Worm (Caenorhabditis elegans) whole organism, L1 larva: Measurements from ENCODE around the gene F01D5.3.

Experiments used
- C04F5.9 ChIP-seq: sonication (generic microtip); optimal IDR thresholded peaks from 2 replicates; lab custom pipeline; 2016; ENCODE audit warnings: missing genetic modification characterization, missing compliant biosample characterization
- C16A3.4 ChIP-seq: fragments of 150-350 bp; optimal IDR thresholded peaks from 2 replicates; lab custom pipeline; 2014; ENCODE audit warnings: missing biosample characterization, missing genetic modification characterization
- F16B12.6 ChIP-seq: fragments of 150-350 bp; optimal IDR thresholded peaks from 2 replicates; lab custom pipeline; 2014; ENCODE audit warnings: missing biosample characterization, missing genetic modification characterization
- Y116A8C.19 ChIP-seq: sonication (generic microtip); optimal IDR thresholded peaks from 2 replicates; lab custom pipeline; 2016; ENCODE audit warnings: missing compliant biosample characterization, missing genetic modification characterization, borderline replicate concordance
- alr-1 ChIP-seq: fragments of 200-800 bp; sonication (Bioruptor generic); optimal IDR thresholded peaks from 2 replicates; lab custom pipeline; 2018; ENCODE audit warnings: borderline replicate concordance, mild to moderate bottlenecking, missing genetic modification characterization, missing compliant biosample characterization
- aly-2 ChIP-seq: fragments of 150-350 bp; optimal IDR thresholded peaks from 2 replicates; lab custom pipeline; 2014; ENCODE audit warnings: missing biosample characterization, missing genetic modification characterization
- ama-1 ChIP-seq: fragments of 150-350 bp; optimal IDR thresholded peaks from 2 replicates; lab custom pipeline; 2014
- ceh-63 ChIP-seq: fragments of 200-800 bp; sonication (Bioruptor generic); optimal IDR thresholded peaks from 2 replicates; lab custom pipeline; 2018; ENCODE audit warnings: mild to moderate bottlenecking, missing genetic modification characterization, missing compliant biosample characterization
- ceh-8 ChIP-seq: fragments of 200-800 bp; sonication (Bioruptor generic); optimal IDR thresholded peaks from 2 replicates; lab custom pipeline; 2018; ENCODE audit warnings: mild to moderate bottlenecking, missing genetic modification characterization, moderate library complexity, missing compliant biosample characterization
- ceh-82 ChIP-seq, 3 experiments: fragments of 150-350 bp in 1 of 3; sonication (generic microtip) in 2 of 3; optimal IDR thresholded peaks; 2 replicates each; lab custom pipeline; 2014 to 2017; ENCODE audit warnings: missing biosample characterization in 3 of 3, missing genetic modification characterization in 3 of 3
- ceh-90 ChIP-seq: sonication (generic microtip); optimal IDR thresholded peaks from 2 replicates; lab custom pipeline; 2016; ENCODE audit warnings: missing genetic modification characterization, missing compliant biosample characterization
- ces-1 ChIP-seq: fragments of 150-350 bp; optimal IDR thresholded peaks from 2 replicates; lab custom pipeline; 2014; ENCODE audit warnings: missing biosample characterization, missing genetic modification reagents, missing genetic modification characterization
- dpl-1 ChIP-seq, 3 experiments: fragments of 150-350 bp in 2 of 3; sonication (generic microtip) in 1 of 3; optimal IDR thresholded peaks; 2 replicates each; lab custom pipeline; 2014 to 2017; ENCODE audit warnings: missing biosample characterization in 3 of 3, missing genetic modification characterization in 3 of 3, missing genetic modification reagents in 3 of 3
- dsc-1 ChIP-seq: sonication (generic microtip); optimal IDR thresholded peaks from 2 replicates; lab custom pipeline; 2016; ENCODE audit warnings: mild to moderate bottlenecking, missing genetic modification characterization, missing compliant biosample characterization
- egl-13 ChIP-seq: sonication (generic microtip); optimal IDR thresholded peaks from 2 replicates; lab custom pipeline; 2016; ENCODE audit warnings: missing genotype, missing genetic modification reagents, missing genetic modification characterization, missing compliant biosample characterization
- egl-27 ChIP-seq, 2 experiments: fragments of 150-350 bp in 1 of 2; sonication (generic microtip); optimal IDR thresholded peaks; 3 replicates each; lab custom pipeline; 2017 to 2018; ENCODE audit warnings: missing biosample characterization in 2 of 2, missing genetic modification characterization in 2 of 2, missing genetic modification reagents in 2 of 2
- elt-2 ChIP-seq: sonication (generic microtip); optimal IDR thresholded peaks from 2 replicates; lab custom pipeline; 2016; ENCODE audit warnings: missing genetic modification characterization, mild to moderate bottlenecking, inconsistent platforms, missing compliant biosample characterization, missing genetic modification reagents
- elt-3 ChIP-seq, 6 experiments: fragments of 150-350 bp in 1 of 6; sonication (generic microtip); optimal IDR thresholded peaks; 2 replicates each; lab custom pipeline; 2017 to 2018; ENCODE audit warnings: missing biosample characterization in 6 of 6, missing genetic modification characterization in 6 of 6, inconsistent platforms in 1 of 6
- fkh-10 ChIP-seq: sonication (generic microtip); optimal IDR thresholded peaks from 2 replicates; lab custom pipeline; 2017; ENCODE audit warnings: missing biosample characterization, missing genetic modification reagents, missing genetic modification characterization
- fkh-4 ChIP-seq: sonication (generic microtip); optimal IDR thresholded peaks from 2 replicates; lab custom pipeline; 2016; ENCODE audit warnings: missing compliant biosample characterization, missing genetic modification characterization, borderline replicate concordance
- hlh-17 ChIP-seq: fragments of 200-800 bp; sonication (Bioruptor generic); optimal IDR thresholded peaks from 2 replicates; lab custom pipeline; 2018; ENCODE audit warnings: missing genetic modification characterization, mild to moderate bottlenecking, missing compliant biosample characterization, moderate library complexity, borderline replicate concordance
- hlh-4 ChIP-seq: sonication (generic microtip); optimal IDR thresholded peaks from 2 replicates; lab custom pipeline; 2016; ENCODE audit warnings: mild to moderate bottlenecking, missing genetic modification characterization, missing compliant biosample characterization
- hpl-2 ChIP-seq: fragments of 150-350 bp; optimal IDR thresholded peaks from 2 replicates; lab custom pipeline; 2014; ENCODE audit warnings: missing biosample characterization, missing genetic modification reagents, missing genetic modification characterization
- jun-1 ChIP-seq: fragments of 150-350 bp; optimal IDR thresholded peaks from 2 replicates; lab custom pipeline; 2014; ENCODE audit warnings: missing biosample characterization, missing genetic modification reagents, missing genetic modification characterization
- lin-13 ChIP-seq: fragments of 150-350 bp; optimal IDR thresholded peaks from 2 replicates; lab custom pipeline; 2014; ENCODE audit warnings: missing biosample characterization, missing genetic modification reagents, missing genetic modification characterization
- lin-14 ChIP-seq: fragments of 200-800 bp; sonication (Bioruptor generic); optimal IDR thresholded peaks from 2 replicates; lab custom pipeline; 2018; ENCODE audit warnings: mild to moderate bottlenecking, missing genetic modification characterization, moderate library complexity, missing compliant biosample characterization
- lin-15B ChIP-seq: fragments of 150-350 bp; sonication (generic microtip); optimal IDR thresholded peaks from 3 replicates; lab custom pipeline; 2014; ENCODE audit warnings: missing biosample characterization, missing genetic modification characterization
- lir-3 ChIP-seq: sonication (generic microtip); optimal IDR thresholded peaks from 2 replicates; lab custom pipeline; 2016; ENCODE audit warnings: mild to moderate bottlenecking, missing genetic modification characterization, moderate library complexity, missing compliant biosample characterization; ENCODE audit not compliant: poor library complexity
- lsy-2 ChIP-seq, 2 experiments: fragments of 150-350 bp; optimal IDR thresholded peaks; 2 replicates each; lab custom pipeline; 2014; ENCODE audit warnings: missing biosample characterization in 2 of 2, missing genetic modification characterization in 2 of 2
- mab-9 ChIP-seq: fragments of 200-800 bp; sonication (Bioruptor generic); IDR thresholded peaks from 2 replicates; pipeline ENCODE4 v1.3.6; 2022; ENCODE audit warnings: missing genetic modification reagents, missing genetic modification characterization, missing compliant biosample characterization
- mef-2 ChIP-seq: fragments of 150-350 bp; optimal IDR thresholded peaks from 2 replicates; lab custom pipeline; 2014; ENCODE audit warnings: missing biosample characterization, missing genetic modification characterization
- nhr-11 ChIP-seq: fragments of 150-350 bp; optimal IDR thresholded peaks from 2 replicates; lab custom pipeline; 2014; ENCODE audit warnings: missing biosample characterization, missing genetic modification characterization
- nhr-20 ChIP-seq: sonication (generic microtip); optimal IDR thresholded peaks from 2 replicates; lab custom pipeline; 2016; ENCODE audit warnings: mild to moderate bottlenecking, missing genetic modification characterization, missing compliant biosample characterization
- nhr-237 ChIP-seq: fragments of 150-350 bp; optimal IDR thresholded peaks from 2 replicates; lab custom pipeline; 2014; ENCODE audit warnings: missing biosample characterization, missing genetic modification characterization
- nhr-47 ChIP-seq: sonication (generic microtip); optimal IDR thresholded peaks from 2 replicates; lab custom pipeline; 2016; ENCODE audit warnings: mild to moderate bottlenecking, missing genetic modification characterization, moderate library complexity, missing compliant biosample characterization
- nhr-76 ChIP-seq: sonication (generic microtip); optimal IDR thresholded peaks from 2 replicates; lab custom pipeline; 2017; ENCODE audit warnings: missing biosample characterization, missing genetic modification characterization
- pax-3 ChIP-seq: fragments of 200-800 bp; sonication (Bioruptor generic); optimal IDR thresholded peaks from 2 replicates; lab custom pipeline; 2018; ENCODE audit warnings: mild to moderate bottlenecking, missing genetic modification characterization, moderate library complexity, missing compliant biosample characterization
- pqm-1 ChIP-seq: sonication (generic microtip); optimal IDR thresholded peaks from 3 replicates; lab custom pipeline; 2017; ENCODE audit warnings: missing biosample characterization, missing genetic modification characterization
- skn-1 ChIP-seq: fragments of 150-350 bp; optimal IDR thresholded peaks from 2 replicates; lab custom pipeline; 2014; ENCODE audit warnings: missing biosample characterization, missing genetic modification characterization
- snpc-4 ChIP-seq: fragments of 150-350 bp; optimal IDR thresholded peaks from 2 replicates; lab custom pipeline; 2014; ENCODE audit warnings: missing biosample characterization, missing genetic modification characterization
- snu-23 ChIP-seq: sonication (generic microtip); optimal IDR thresholded peaks from 2 replicates; lab custom pipeline; 2016; ENCODE audit warnings: missing genetic modification characterization, missing compliant biosample characterization
- sox-4 ChIP-seq: sonication (generic microtip); optimal IDR thresholded peaks from 2 replicates; lab custom pipeline; 2016; ENCODE audit warnings: missing genetic modification characterization, missing compliant biosample characterization
- sptf-1 ChIP-seq: fragments of 150-350 bp; optimal IDR thresholded peaks from 2 replicates; lab custom pipeline; 2014; ENCODE audit warnings: missing biosample characterization, missing genetic modification characterization
- swsn-7 ChIP-seq: sonication (generic microtip); optimal IDR thresholded peaks from 2 replicates; lab custom pipeline; 2016; ENCODE audit warnings: missing genetic modification characterization, missing compliant biosample characterization
- tbx-2 ChIP-seq: sonication (generic microtip); optimal IDR thresholded peaks from 2 replicates; lab custom pipeline; 2016; ENCODE audit warnings: missing genetic modification characterization, missing compliant biosample characterization
- tlp-1 ChIP-seq: fragments of 150-350 bp; optimal IDR thresholded peaks from 2 replicates; lab custom pipeline; 2014; ENCODE audit warnings: missing biosample characterization, missing genetic modification characterization
- unc-30 ChIP-seq: sonication (generic microtip); optimal IDR thresholded peaks from 2 replicates; lab custom pipeline; 2017; ENCODE audit warnings: missing biosample characterization, missing genetic modification characterization
- unc-86 ChIP-seq: sonication (generic microtip); optimal IDR thresholded peaks from 2 replicates; lab custom pipeline; 2016; ENCODE audit warnings: missing genetic modification characterization, missing compliant biosample characterization
- unc-98 ChIP-seq: fragments of 200-800 bp; sonication (Bioruptor generic); IDR thresholded peaks from 2 replicates; pipeline ENCODE4 v1.3.6; 2022; ENCODE audit warnings: missing genetic modification characterization, missing compliant biosample characterization
- zip-4 ChIP-seq: fragments of 200-800 bp; sonication (Bioruptor generic); optimal IDR thresholded peaks from 2 replicates; lab custom pipeline; 2018; ENCODE audit warnings: mild to moderate bottlenecking, missing genetic modification characterization, moderate library complexity, missing compliant biosample characterization
- ztf-11 ChIP-seq, 2 experiments: sonication (generic microtip); optimal IDR thresholded peaks; 2 replicates each; lab custom pipeline; 2016 to 2017; ENCODE audit warnings: missing genetic modification characterization in 2 of 2, missing biosample characterization in 1 of 2, missing compliant biosample characterization in 1 of 2

Gene F01D5.3

ce11 chrII:14000044-14000443, at the start of gene F01D5.3:
F01D5.3 (minus strand) TSS chrII:14000144.
- peak; percentile 21 for TF ChIP-seq elt-2 (tag; lab: Kevin White, UChicago)
- TF ChIP-seq, all 84 proteins: peak for 1; not testable (repeated sequence) for 83

ce11 chrII:14049097-14049496, 49.2 kb upstream of the F01D5.3 start:
- TF ChIP-seq lin-14 (GFP tag; lab: Kevin White, UChicago) (peak; percentile 81), alr-1 (tag; lab: Kevin White, UChicago) (no peak), tlp-1 (tag; lab: Kevin White, UChicago) (no peak), lin-13 (GFP tag; lab: Kevin White, UChicago) (no peak), lsy-2 (tag; optimal IDR thresholded peaks at IDR 0.05; lab: Kevin White, UChicago) (peak; percentile 23 to 48), dpl-1 (GFP tag; optimal IDR thresholded peaks at IDR 0.05; lab: Kevin White, UChicago) (peak in 2 of 3 experiments; percentile 4 to 20), ces-1 (GFP tag; lab: Kevin White, UChicago) (no peak), nhr-47 (peak; percentile 1), unc-86 (tag; lab: Kevin White, UChicago) (no peak), zip-4 (GFP tag; lab: Kevin White, UChicago) (no peak), tbx-2 (peak; percentile 27), egl-13 (tag; lab: Kevin White, UChicago) (no peak), unc-30 (no peak), nhr-20 (tag; lab: Kevin White, UChicago) (peak; percentile 83), unc-98 (GFP tag; lab: Robert Waterston, UW) (no peak), hlh-4 (tag; lab: Kevin White, UChicago) (no peak), aly-2 (tag; lab: Kevin White, UChicago) (no peak), sox-4 (tag; lab: Kevin White, UChicago) (no peak), F16B12.6 (tag; lab: Kevin White, UChicago) (no peak), elt-3 (tag; optimal IDR thresholded peaks at IDR 0.05; lab: Kevin White, UChicago) (peak in 2 of 6 experiments; percentile 47 to 78), egl-27 (tag; optimal IDR thresholded peaks at IDR 0.05; lab: Kevin White, UChicago) (no peak), mab-9 (no peak), elt-2 (tag; lab: Kevin White, UChicago) (peak; percentile 63), ceh-82 (tag; optimal IDR thresholded peaks at IDR 0.05; lab: Kevin White, UChicago) (peak in 1 of 3 experiments; percentile 1), pax-3 (tag; lab: Kevin White, UChicago) (no peak), skn-1 (no peak), fkh-4 (tag; lab: Kevin White, UChicago) (no peak), ama-1 (no peak), snu-23 (GFP tag; lab: Kevin White, UChicago) (peak; percentile 69), sptf-1 (tag; lab: Kevin White, UChicago) (no peak), swsn-7 (tag; lab: Kevin White, UChicago) (no peak), lin-15B (tag; lab: Kevin White, UChicago) (no peak), C16A3.4 (tag; lab: Kevin White, UChicago) (peak; percentile 13), fkh-10 (GFP tag; lab: Kevin White, UChicago) (no peak), mef-2 (no peak), jun-1 (no peak), C04F5.9 (tag; lab: Kevin White, UChicago) (no peak), Y116A8C.19 (no peak), ceh-63 (no peak), dsc-1 (tag; lab: Kevin White, UChicago) (no peak), ztf-11 (tag; optimal IDR thresholded peaks at IDR 0.05; lab: Kevin White, UChicago) (no peak), nhr-237 (tag; lab: Kevin White, UChicago) (no peak), lir-3 (tag; lab: Kevin White, UChicago) (no peak), nhr-11 (tag; lab: Kevin White, UChicago) (no peak), snpc-4 (tag; lab: Kevin White, UChicago) (no peak), nhr-76 (tag; lab: Kevin White, UChicago) (no peak), hpl-2 (no peak), pqm-1 (tag; lab: Kevin White, UChicago) (no peak), ceh-8 (no peak), ceh-90 (tag; lab: Kevin White, UChicago) (no peak), hlh-17 (GFP tag; lab: Kevin White, UChicago) (no peak)
